Fruit fly (Drosophila melanogaster): Measurements from ENCODE around the gene CG12541.

The CG12541 gene

DNA sequence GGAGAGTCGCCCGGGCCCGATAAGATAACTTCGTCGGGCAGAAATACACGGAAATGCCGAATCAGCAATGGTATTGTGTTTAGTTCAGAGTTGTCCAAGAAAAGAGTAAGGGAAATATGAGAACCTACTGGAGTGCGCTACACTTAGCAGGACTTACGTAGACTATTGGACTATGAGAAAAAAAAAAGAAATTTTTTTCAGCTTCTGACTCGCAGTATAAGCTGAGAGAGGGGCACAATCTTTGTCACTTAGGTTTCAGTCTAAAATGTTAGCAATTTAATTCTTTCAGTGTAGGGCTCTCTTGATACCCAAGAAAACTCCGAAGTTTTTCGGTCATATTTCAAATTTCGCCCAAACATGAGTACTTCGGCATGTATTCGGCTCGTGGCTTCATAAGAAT lies 72.1 kb downstream of the CG12541 start (continued):
- TF ChIP-seq lab (GFP tag; optimal IDR thresholded peaks at IDR 0.05) (peak; percentile 78), btn (GFP tag; optimal IDR thresholded peaks at IDR 0.05) (peak; percentile 35), wdn (GFP tag; IDR thresholded peaks at IDR 0.05) (peak; percentile 76), CG15269 (tag; optimal IDR thresholded peaks at IDR 0.05) (peak; percentile 73), Max (GFP tag; optimal IDR thresholded peaks at IDR 0.05) (peak; percentile 23), CG18764 (GFP tag; optimal IDR thresholded peaks at IDR 0.05) (peak; percentile 37), CG2199 (GFP tag; IDR thresholded peaks at IDR 0.05) (peak; percentile 57; the same call in 1 of the 3 replicates), z (GFP tag; IDR thresholded peaks at IDR 0.05) (peak; percentile 58; the same call in 1 of the 3 replicates), Deaf1 (tag; optimal IDR thresholded peaks at IDR 0.05) (no peak), gce (GFP tag; IDR thresholded peaks at IDR 0.05) (peak; percentile 67; the same call in 2 of the 3 replicates), B-H1 (GFP tag; IDR thresholded peaks at IDR 0.05) (peak; percentile 80), CG16815 (GFP tag; optimal IDR thresholded peaks at IDR 0.05) (peak; percentile 49), Stat92E (GFP tag; optimal IDR thresholded peaks at IDR 0.05) (no peak), corto (GFP tag; optimal IDR thresholded peaks at IDR 0.05) (peak; percentile 73), CG43689 (GFP tag; IDR thresholded peaks at IDR 0.05) (peak; percentile 61), fd3F (GFP tag; optimal IDR thresholded peaks at IDR 0.05) (peak; percentile 35), ttk (GFP tag; IDR thresholded peaks at IDR 0.05) (peak; percentile 83), Dad (GFP tag; optimal IDR thresholded peaks at IDR 0.05) (no peak), CG2202 (tag; optimal IDR thresholded peaks at IDR 0.05) (no peak), CG9727 (GFP tag; optimal IDR thresholded peaks at IDR 0.05) (peak; percentile 67), zen2 (GFP tag; IDR thresholded peaks at IDR 0.05; ENCODE audit: partially characterized antibody) (no peak), CG15601 (tag; optimal IDR thresholded peaks at IDR 0.05) (peak; percentile 44), CTCF (GFP tag; optimal IDR thresholded peaks at IDR 0.05) (no peak), prd (optimal IDR thresholded peaks at IDR 0.05) (no peak), prd (GFP tag; IDR thresholded peaks at IDR 0.05) (peak; percentile 90), CG13775 (GFP tag; optimal IDR thresholded peaks at IDR 0.05) (peak; percentile 63), CG17568 (GFP tag; optimal IDR thresholded peaks at IDR 0.05) (peak; percentile 56), row (GFP tag; IDR thresholded peaks at IDR 0.05) (peak; percentile 92), Mes4 (GFP tag; optimal IDR thresholded peaks at IDR 0.05) (peak; percentile 51), crp (GFP tag; optimal IDR thresholded peaks at IDR 0.05) (no peak), toy (GFP tag; IDR thresholded peaks at IDR 0.05) (no peak), CG11093 (GFP tag; IDR thresholded peaks at IDR 0.05) (peak; percentile 64; the same call in 2 of the 3 replicates), gcm2 (GFP tag; optimal IDR thresholded peaks at IDR 0.05) (peak; percentile 30), Bgb (GFP tag; IDR thresholded peaks at IDR 0.05; ENCODE audit: partially characterized antibody) (no peak), CG1233 (GFP tag; optimal IDR thresholded peaks at IDR 0.05) (peak; percentile 57), CG13296 (GFP tag; optimal IDR thresholded peaks at IDR 0.05) (peak; percentile 35), CG31388 (GFP tag; optimal IDR thresholded peaks at IDR 0.05) (peak; percentile 59), CG6272 (GFP tag; IDR thresholded peaks at IDR 0.05) (peak; percentile 64), NC2β (GFP tag; optimal IDR thresholded peaks at IDR 0.05) (peak; percentile 72), CG4424 (GFP tag; optimal IDR thresholded peaks at IDR 0.05) (peak; percentile 75), Nf-YB (GFP tag; optimal IDR thresholded peaks at IDR 0.05) (no peak), kah (GFP tag; optimal IDR thresholded peaks at IDR 0.05) (no peak), CG12391 (tag; optimal IDR thresholded peaks at IDR 0.05) (peak; percentile 68), CG3838 (GFP tag; optimal IDR thresholded peaks at IDR 0.05) (peak; percentile 0), CG10565 (GFP tag; optimal IDR thresholded peaks at IDR 0.05) (no peak), CoRest (tag; optimal IDR thresholded peaks at IDR 0.05) (peak; percentile 73), CG17385 (GFP tag; optimal IDR thresholded peaks at IDR 0.05) (peak; percentile 70), Ets97D (GFP tag; optimal IDR thresholded peaks at IDR 0.05) (no peak), tll (GFP tag; optimal IDR thresholded peaks at IDR 0.05) (no peak), chm (GFP tag; IDR thresholded peaks at IDR 0.05) (peak; percentile 77), sisA (GFP tag; IDR thresholded peaks at IDR 0.05) (peak; percentile 76)

Data from whole organism, embryonic.